Worm (Caenorhabditis elegans) whole organism, mixed stage, embryonic: ENCODE measurements around the gene B0454.26.
A peak's percentile ranks its signal among the peaks of the same experiment; 100 is the strongest.

ENCODE experiments used
- M03D4.4 ChIP-seq: sonication (generic microtip); optimal IDR thresholded peaks from 2 replicates; lab custom pipeline; 2017; ENCODE audit warnings: mild to moderate bottlenecking, missing genetic modification characterization, missing compliant biosample characterization
- bed-3 ChIP-seq: fragments of 200-800 bp; sonication (Bioruptor generic); optimal IDR thresholded peaks from 3 replicates; lab custom pipeline; 2018; ENCODE audit warnings: mild to moderate bottlenecking, missing genetic modification characterization, moderate library complexity, missing compliant biosample characterization
- ceh-39 ChIP-seq: fragments of 150-350 bp; optimal IDR thresholded peaks from 2 replicates; lab custom pipeline; 2014; ENCODE audit warnings: missing biosample characterization, missing genetic modification characterization
- ceh-43 ChIP-seq: fragments of 200-800 bp; sonication (Bioruptor generic); optimal IDR thresholded peaks from 2 replicates; lab custom pipeline; 2018; ENCODE audit warnings: mild to moderate bottlenecking, missing genetic modification characterization, moderate library complexity, missing compliant biosample characterization
- cnd-1 ChIP-seq: fragments of 200-800 bp; sonication (Bioruptor generic); optimal IDR thresholded peaks from 2 replicates; lab custom pipeline; 2018; ENCODE audit warnings: mild to moderate bottlenecking, missing genetic modification characterization, missing compliant biosample characterization
- drap-1 ChIP-seq: fragments of 200-800 bp; sonication (Bioruptor generic); optimal IDR thresholded peaks from 3 replicates; lab custom pipeline; 2018; ENCODE audit warnings: mild to moderate bottlenecking, missing genetic modification characterization, missing compliant biosample characterization
- elt-1 ChIP-seq: sonication (generic microtip); optimal IDR thresholded peaks from 2 replicates; lab custom pipeline; 2017; ENCODE audit warnings: missing genetic modification characterization, mild to moderate bottlenecking, missing compliant biosample characterization, antibody characterized with exemption, moderate library complexity, borderline replicate concordance; ENCODE audit not compliant: insufficient read depth
- hlh-1 ChIP-seq: fragments of 150-350 bp; optimal IDR thresholded peaks from 2 replicates; lab custom pipeline; 2014; ENCODE audit warnings: missing biosample characterization, missing genetic modification reagents, missing genetic modification characterization
- lin-13 ChIP-seq: fragments of 150-350 bp; optimal IDR thresholded peaks from 2 replicates; lab custom pipeline; 2014; ENCODE audit warnings: missing biosample characterization, missing genetic modification characterization
- lin-32 ChIP-seq: fragments of 200-800 bp; sonication (Bioruptor generic); optimal IDR thresholded peaks from 2 replicates; lab custom pipeline; 2018; ENCODE audit warnings: mild to moderate bottlenecking, missing genetic modification characterization, missing compliant biosample characterization
- lsy-2 ChIP-seq: fragments of 150-350 bp; optimal IDR thresholded peaks from 2 replicates; lab custom pipeline; 2014; ENCODE audit warnings: missing biosample characterization, missing genetic modification characterization
- mep-1 ChIP-seq: fragments of 150-350 bp; optimal IDR thresholded peaks from 2 replicates; lab custom pipeline; 2017; ENCODE audit warnings: missing biosample characterization, missing genetic modification reagents, missing genetic modification characterization, inconsistent platforms
- nhr-2 ChIP-seq: fragments of 150-350 bp; optimal IDR thresholded peaks from 2 replicates; lab custom pipeline; 2014; ENCODE audit warnings: missing biosample characterization, missing genetic modification characterization
- nhr-237 ChIP-seq: fragments of 150-350 bp; optimal IDR thresholded peaks from 2 replicates; lab custom pipeline; 2014; ENCODE audit warnings: missing biosample characterization, missing genetic modification characterization
- nhr-28 ChIP-seq: fragments of 150-350 bp; optimal IDR thresholded peaks from 2 replicates; lab custom pipeline; 2014; ENCODE audit warnings: missing biosample characterization, missing genetic modification characterization
- nhr-76 ChIP-seq: sonication (generic microtip); optimal IDR thresholded peaks from 2 replicates; lab custom pipeline; 2017; ENCODE audit warnings: missing biosample characterization, missing genetic modification characterization
- pha-4 ChIP-seq: fragments of 150-350 bp; optimal IDR thresholded peaks from 2 replicates; lab custom pipeline; 2018; ENCODE audit warnings: missing biosample characterization, missing genetic modification reagents, missing genetic modification characterization
- snpc-4 ChIP-seq: fragments of 150-350 bp; optimal IDR thresholded peaks from 2 replicates; lab custom pipeline; 2014; ENCODE audit warnings: missing biosample characterization, missing genetic modification characterization
- sptf-1 ChIP-seq: sonication (generic microtip); optimal IDR thresholded peaks from 2 replicates; lab custom pipeline; 2017; ENCODE audit warnings: mild to moderate bottlenecking, missing genetic modification characterization, moderate library complexity, missing compliant biosample characterization
- unc-120 ChIP-seq: sonication (generic microtip); optimal IDR thresholded peaks from 2 replicates; lab custom pipeline; 2017; ENCODE audit warnings: missing genetic modification characterization, missing compliant biosample characterization; ENCODE audit not compliant: poor library complexity, severe bottlenecking
- zip-8 ChIP-seq: fragments of 150-350 bp; optimal IDR thresholded peaks from 2 replicates; lab custom pipeline; 2014; ENCODE audit warnings: missing biosample characterization, missing genetic modification characterization
- ztf-11 ChIP-seq: fragments of 150-350 bp; optimal IDR thresholded peaks from 2 replicates; lab custom pipeline; 2014; ENCODE audit warnings: missing biosample characterization, missing genetic modification characterization

The B0454.26 gene

DNA sequence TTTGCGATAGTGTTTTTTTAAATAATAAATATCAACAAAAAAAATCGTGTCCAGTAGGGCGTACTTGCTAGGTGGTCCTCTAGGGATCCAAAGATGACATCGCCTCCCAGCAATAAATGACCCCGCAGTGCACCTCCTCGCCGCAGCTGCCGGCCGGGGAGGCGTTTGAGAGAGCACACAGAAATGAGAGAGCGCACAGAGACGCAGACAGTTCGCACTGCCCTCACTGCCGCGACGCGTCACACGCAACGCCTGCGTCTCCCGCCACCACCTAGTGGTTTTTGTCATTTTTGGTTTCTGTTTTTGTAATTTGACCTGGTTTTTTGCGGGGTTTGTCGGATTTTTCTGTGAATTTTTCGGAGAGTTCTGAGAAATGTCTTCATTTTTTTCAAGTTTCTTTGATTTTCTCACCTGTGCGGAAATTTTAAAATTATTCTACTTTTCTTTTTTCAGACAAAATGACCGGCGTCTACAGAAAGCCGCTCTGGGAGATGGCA is 50.5 kb downstream of the B0454.26 start, which contains the start of gene lido-7:
Gene lido-7 (plus strand): TSS at position 447 of the 497 bp plus-strand sequence.
- TF ChIP-seq unc-120: peak; percentile 37
- TF ChIP-seq ztf-11 (tag; lab: Kevin White, UChicago): no peak
- TF ChIP-seq nhr-2 (tag; lab: Kevin White, UChicago): peak; percentile 30
- TF ChIP-seq bed-3 (GFP tag; lab: Kevin White, UChicago): no peak
- no peak for TF ChIP-seq drap-1 (GFP tag; lab: Kevin White, UChicago)
- no peak for TF ChIP-seq ceh-39 (tag; lab: Kevin White, UChicago)
- TF ChIP-seq pha-4 (tag; lab: Kevin White, UChicago): peak; percentile 12
- TF ChIP-seq mep-1 (tag; lab: Kevin White, UChicago): no peak
- no peak for TF ChIP-seq ceh-43 (GFP tag; lab: Kevin White, UChicago)
- no peak for TF ChIP-seq cnd-1
- TF ChIP-seq lin-13 (tag; lab: Kevin White, UChicago): peak; percentile 5
- no peak for TF ChIP-seq nhr-76 (tag; lab: Kevin White, UChicago)
- TF ChIP-seq lsy-2 (tag; lab: Kevin White, UChicago): peak; percentile 25
- peak; percentile 3 for TF ChIP-seq M03D4.4 (tag; lab: Kevin White, UChicago)
- peak; percentile 40 for TF ChIP-seq sptf-1 (tag; lab: Kevin White, UChicago)
- no peak for TF ChIP-seq nhr-237 (tag; lab: Kevin White, UChicago)
- no peak for TF ChIP-seq elt-1 (tag; lab: Kevin White, UChicago)
- TF ChIP-seq hlh-1 (tag; lab: Kevin White, UChicago): peak; percentile 8
- TF ChIP-seq lin-32: peak; percentile 21

DNA sequence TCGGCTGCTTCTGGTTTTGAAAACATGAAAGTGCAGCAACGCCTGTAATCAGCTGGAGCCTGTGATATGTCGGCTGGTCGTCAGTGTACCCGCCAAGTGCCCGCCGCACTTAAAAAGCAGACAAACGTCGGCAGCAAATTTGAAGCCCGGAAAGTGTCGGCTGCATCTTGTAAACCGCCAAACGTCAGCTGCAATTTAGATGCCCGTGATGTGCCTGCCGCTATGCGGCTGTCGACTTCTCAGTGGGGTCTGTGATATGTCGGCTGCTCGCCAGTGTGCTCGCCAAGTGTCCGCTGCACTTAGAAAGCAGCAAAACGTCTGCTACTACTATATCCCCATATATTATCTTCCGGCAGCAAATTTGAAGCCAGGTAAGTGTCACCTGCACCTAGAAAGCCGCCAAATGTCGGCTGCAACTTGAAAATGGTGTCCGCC is 51.2 kb downstream of the B0454.26 start:
- TF ChIP-seq lsy-2 (tag; lab: Kevin White, UChicago) (no peak), nhr-28 (tag; lab: Kevin White, UChicago) (no peak), zip-8 (tag; lab: Kevin White, UChicago) (no peak), snpc-4 (tag; lab: Kevin White, UChicago) (no peak)
- TF ChIP-seq, all 35 proteins: peak for 0
